Fruit fly (Drosophila melanogaster) whole organism, prepupa: ENCODE measurements around the gene betaTub65B.

Source experiments
- Blimp-1 ChIP-seq: fragments of 200-800 bp; sonication (Bioruptor generic); optimal IDR thresholded peaks from 3 replicates; lab custom pipeline; 2017; ENCODE audit warnings: missing biosample characterization, missing genetic modification characterization, mild to moderate bottlenecking, moderate library complexity, missing genetic modification reagents
- CG10631 ChIP-seq: fragments of 200-800 bp; sonication (Bioruptor generic); optimal IDR thresholded peaks from 2 replicates; lab custom pipeline; 2016; ENCODE audit warnings: missing biosample characterization, missing genetic modification characterization
- CG10669 ChIP-seq: fragments of 200-800 bp; sonication (Bioruptor generic); optimal IDR thresholded peaks from 3 replicates; lab custom pipeline; 2018; ENCODE audit warnings: missing biosample characterization, mild to moderate bottlenecking, missing genetic modification characterization, moderate library complexity
- CG11294 ChIP-seq: fragments of 200-800 bp; sonication (Bioruptor generic); IDR thresholded peaks from 2 replicates; pipeline ENCODE4 v1.3.6; 2022; ENCODE audit warnings: missing biosample characterization, missing genetic modification characterization
- CG11762 ChIP-seq: fragments of 200-800 bp; sonication (Bioruptor generic); optimal IDR thresholded peaks from 3 replicates; lab custom pipeline; 2016; ENCODE audit warnings: missing biosample characterization, missing genetic modification characterization; ENCODE audit not compliant: insufficient read depth
- CG15336 ChIP-seq: fragments of 200-800 bp; sonication (Bioruptor generic); IDR thresholded peaks from 2 replicates; pipeline ENCODE4 v1.3.6; 2022; ENCODE audit warnings: missing biosample characterization, missing genetic modification characterization
- CG1621 ChIP-seq: fragments of 200-800 bp; sonication (Bioruptor generic); optimal IDR thresholded peaks from 3 replicates; lab custom pipeline; 2018; ENCODE audit warnings: missing biosample characterization, mild to moderate bottlenecking, missing genetic modification characterization
- CG16779 ChIP-seq: fragments of 200-800 bp; sonication (Bioruptor generic); optimal IDR thresholded peaks from 3 replicates; lab custom pipeline; 2017; ENCODE audit warnings: missing biosample characterization, mild to moderate bottlenecking, missing genetic modification characterization
- CG3032 ChIP-seq: fragments of 200-800 bp; optimal IDR thresholded peaks from 2 replicates; lab custom pipeline; 2019; ENCODE audit warnings: missing biosample characterization, mild to moderate bottlenecking, missing genetic modification characterization, moderate library complexity
- CG31627 ChIP-seq: fragments of 200-800 bp; sonication (Bioruptor generic); optimal IDR thresholded peaks from 3 replicates; lab custom pipeline; 2016; ENCODE audit warnings: missing biosample characterization, missing genetic modification characterization
- CG34406 ChIP-seq: fragments of 200-800 bp; sonication (Bioruptor generic); optimal IDR thresholded peaks from 3 replicates; lab custom pipeline; 2016; ENCODE audit warnings: missing biosample characterization, missing genetic modification characterization
- CG3919 ChIP-seq: fragments of 200-800 bp; sonication (Bioruptor generic); optimal IDR thresholded peaks from 3 replicates; lab custom pipeline; 2016; ENCODE audit warnings: missing biosample characterization, missing genetic modification characterization
- CG6163 ChIP-seq: fragments of 200-800 bp; sonication (Bioruptor generic); IDR thresholded peaks from 3 replicates; pipeline ENCODE4 v1.3.6; 2022; ENCODE audit warnings: missing biosample characterization, missing genetic modification characterization
- CG6808 ChIP-seq: fragments of 200-800 bp; sonication (Bioruptor generic); optimal IDR thresholded peaks from 3 replicates; lab custom pipeline; 2017; ENCODE audit warnings: missing biosample characterization, missing genetic modification characterization, mild to moderate bottlenecking, moderate library complexity, missing genetic modification reagents
- CG6854 ChIP-seq: fragments of 200-800 bp; sonication (Bioruptor generic); optimal IDR thresholded peaks from 2 replicates; lab custom pipeline; 2017; ENCODE audit warnings: missing biosample characterization, mild to moderate bottlenecking, missing genetic modification characterization
- CG7368 ChIP-seq: fragments of 200-800 bp; sonication (Bioruptor generic); optimal IDR thresholded peaks from 3 replicates; lab custom pipeline; 2016; ENCODE audit warnings: missing biosample characterization, missing genetic modification characterization
- CG8119 ChIP-seq: fragments of 200-800 bp; sonication (Bioruptor generic); IDR thresholded peaks from 3 replicates; pipeline ENCODE4 v1.3.6; 2022; ENCODE audit warnings: missing biosample characterization, missing genetic modification characterization
- CG8319 ChIP-seq: fragments of 200-800 bp; sonication (Bioruptor generic); optimal IDR thresholded peaks from 3 replicates; lab custom pipeline; 2016; ENCODE audit warnings: missing biosample characterization, missing genetic modification characterization
- CG8632 ChIP-seq: fragments of 200-800 bp; sonication (Bioruptor generic); optimal IDR thresholded peaks from 3 replicates; lab custom pipeline; 2016; ENCODE audit warnings: missing biosample characterization, missing genetic modification characterization
- CG9139 ChIP-seq: fragments of 200-800 bp; sonication (Bioruptor generic); optimal IDR thresholded peaks from 3 replicates; lab custom pipeline; 2017; ENCODE audit warnings: missing biosample characterization, mild to moderate bottlenecking, missing genetic modification characterization
- Eip75B ChIP-seq: fragments of 200-800 bp; sonication (Bioruptor generic); optimal IDR thresholded peaks from 3 replicates; lab custom pipeline; 2016; ENCODE audit warnings: missing biosample characterization, missing genetic modification characterization
- Eip78C ChIP-seq: fragments of 200-800 bp; sonication (Bioruptor generic); peaks from one replicate; lab custom pipeline; 2016; ENCODE audit warnings: missing biosample characterization, missing genetic modification characterization
- Ets21C ChIP-seq: fragments of 200-800 bp; sonication (Bioruptor generic); optimal IDR thresholded peaks from 3 replicates; lab custom pipeline; 2016; ENCODE audit warnings: missing biosample characterization, missing genetic modification characterization
- Ets96B ChIP-seq: fragments of 200-800 bp; optimal IDR thresholded peaks from 2 replicates; lab custom pipeline; 2019; ENCODE audit warnings: missing biosample characterization, mild to moderate bottlenecking, missing genetic modification characterization, moderate library complexity
- Gug ChIP-seq: fragments of 200-800 bp; sonication (Bioruptor generic); IDR thresholded peaks from 2 replicates; pipeline ENCODE4 v1.3.6; 2022; ENCODE audit warnings: missing biosample characterization, missing genetic modification characterization
- Hr38 ChIP-seq: sonication (Bioruptor generic); optimal IDR thresholded peaks from 2 replicates; lab custom pipeline; 2016; ENCODE audit warnings: missing biosample characterization, missing genetic modification characterization
- Hr4 ChIP-seq: fragments of 200-800 bp; sonication (Bioruptor generic); optimal IDR thresholded peaks from 3 replicates; lab custom pipeline; 2016; ENCODE audit warnings: missing biosample characterization, missing genetic modification characterization
- Lpt ChIP-seq: fragments of 200-800 bp; sonication (Bioruptor generic); optimal IDR thresholded peaks from 3 replicates; lab custom pipeline; 2016; ENCODE audit warnings: missing biosample characterization, missing genetic modification characterization
- Met ChIP-seq: fragments of 200-800 bp; sonication (Bioruptor generic); optimal IDR thresholded peaks from 3 replicates; lab custom pipeline; 2016; ENCODE audit warnings: missing biosample characterization, missing genetic modification characterization
- OdsH ChIP-seq: fragments of 200-800 bp; sonication (Bioruptor generic); optimal IDR thresholded peaks from 3 replicates; lab custom pipeline; 2016; ENCODE audit warnings: missing biosample characterization, missing genetic modification characterization
- Smox ChIP-seq: fragments of 200-800 bp; sonication (Bioruptor generic); optimal IDR thresholded peaks from 3 replicates; lab custom pipeline; 2016; ENCODE audit warnings: missing biosample characterization, missing genetic modification characterization
- Sox14 ChIP-seq: fragments of 200-800 bp; sonication (Bioruptor generic); optimal IDR thresholded peaks from 3 replicates; lab custom pipeline; 2016; ENCODE audit warnings: missing biosample characterization, missing genetic modification characterization
- Sox15 ChIP-seq: fragments of 200-800 bp; sonication (Bioruptor generic); optimal IDR thresholded peaks from 3 replicates; lab custom pipeline; 2016; ENCODE audit warnings: missing biosample characterization, missing genetic modification characterization
- achi ChIP-seq: fragments of 200-800 bp; sonication (Bioruptor generic); optimal IDR thresholded peaks from 3 replicates; lab custom pipeline; 2016; ENCODE audit warnings: missing biosample characterization, missing genetic modification characterization
- acj6 ChIP-seq: fragments of 200-800 bp; sonication (Bioruptor generic); optimal IDR thresholded peaks from 3 replicates; lab custom pipeline; 2016; ENCODE audit warnings: missing biosample characterization, missing genetic modification characterization
- dac ChIP-seq: fragments of 200-800 bp; sonication (Bioruptor generic); optimal IDR thresholded peaks from 2 replicates; lab custom pipeline; 2017; ENCODE audit warnings: missing biosample characterization, mild to moderate bottlenecking, missing genetic modification characterization
- dsx ChIP-seq: fragments of 200-800 bp; optimal IDR thresholded peaks from 3 replicates; lab custom pipeline; 2019; ENCODE audit warnings: missing biosample characterization, mild to moderate bottlenecking, missing genetic modification characterization, moderate library complexity; ENCODE audit not compliant: poor library complexity, severe bottlenecking
- eg ChIP-seq: fragments of 200-800 bp; sonication (Bioruptor generic); IDR thresholded peaks from 3 replicates; pipeline ENCODE4 v1.3.6; 2022; ENCODE audit warnings: missing biosample characterization, missing genetic modification characterization
- fd59A ChIP-seq: fragments of 200-800 bp; sonication (Bioruptor generic); optimal IDR thresholded peaks from 2 replicates; lab custom pipeline; 2017; ENCODE audit warnings: missing biosample characterization, mild to moderate bottlenecking, missing genetic modification characterization, missing genetic modification reagents
- fd85E ChIP-seq: fragments of 200-800 bp; sonication (Bioruptor generic); optimal IDR thresholded peaks from 3 replicates; lab custom pipeline; 2016; ENCODE audit warnings: missing biosample characterization, missing genetic modification characterization
- fkh ChIP-seq: fragments of 200-800 bp; sonication (Bioruptor generic); optimal IDR thresholded peaks from 3 replicates; lab custom pipeline; 2017; ENCODE audit warnings: missing biosample characterization, mild to moderate bottlenecking, missing genetic modification characterization, moderate library complexity
- lz ChIP-seq: fragments of 200-800 bp; sonication (Bioruptor generic); optimal IDR thresholded peaks from 3 replicates; lab custom pipeline; 2016; ENCODE audit warnings: missing biosample characterization, missing genetic modification characterization
- pdm3 ChIP-seq: fragments of 200-800 bp; sonication (Bioruptor generic); optimal IDR thresholded peaks from 3 replicates; lab custom pipeline; 2016; ENCODE audit warnings: missing biosample characterization, missing genetic modification characterization
- salr ChIP-seq, 2 experiments: fragments of 200-800 bp; sonication (Bioruptor generic); optimal IDR thresholded peaks; 3 replicates each; lab custom pipeline; 2016 to 2018; ENCODE audit warnings: missing biosample characterization in 2 of 2, missing genetic modification characterization in 2 of 2, mild to moderate bottlenecking in 1 of 2
- spab ChIP-seq: fragments of 200-800 bp; sonication (Bioruptor generic); optimal IDR thresholded peaks from 2 replicates; lab custom pipeline; 2017; ENCODE audit warnings: missing biosample characterization, mild to moderate bottlenecking, missing genetic modification characterization, missing genetic modification reagents
- ss ChIP-seq, 2 experiments: fragments of 200-800 bp; sonication (Bioruptor generic); optimal IDR thresholded peaks; 2 replicates in 1 of 2; 3 replicates in 1 of 2; lab custom pipeline; 2017 to 2018; ENCODE audit warnings: mild to moderate bottlenecking in 2 of 2, missing biosample characterization in 2 of 2, missing genetic modification characterization in 2 of 2, moderate library complexity in 1 of 2
- topi ChIP-seq: fragments of 200-800 bp; sonication (Bioruptor generic); optimal IDR thresholded peaks from 3 replicates; lab custom pipeline; 2016; ENCODE audit warnings: missing biosample characterization, missing genetic modification characterization
- vri ChIP-seq: fragments of 200-800 bp; sonication (Bioruptor generic); optimal IDR thresholded peaks from 3 replicates; lab custom pipeline; 2016; ENCODE audit warnings: missing biosample characterization, mild to moderate bottlenecking, missing genetic modification characterization

betaTub65B gene

dm6 chr3L:6482838-6483237 is 47.7 kb upstream of the betaTub65B start (continued):
- TF ChIP-seq CG9139 (peak; percentile 18), Gug (GFP tag; lab: Robert Waterston, UW) (peak; percentile 92), CG1621 (peak; percentile 8), salr (GFP tag; optimal IDR thresholded peaks at IDR 0.05; lab: Kevin White, UChicago) (peak in 1 of 2 experiments; percentile 81), Smox (peak; percentile 4), acj6 (GFP tag; lab: Kevin White, UChicago) (peak; percentile 59), spab (GFP tag; lab: Kevin White, UChicago) (peak; percentile 53), fd85E (GFP tag; lab: Kevin White, UChicago) (no peak), vri (GFP tag; lab: Kevin White, UChicago) (no peak), Blimp-1 (GFP tag; lab: Kevin White, UChicago) (no peak), Eip75B (GFP tag; lab: Kevin White, UChicago) (peak; percentile 67), CG8319 (GFP tag; lab: Kevin White, UChicago) (peak; percentile 29)

- TF ChIP-seq Eip78C (GFP tag; lab: Kevin White, UChicago) (peak; percentile 98), CG34406 (GFP tag; lab: Kevin White, UChicago) (peak; percentile 91), Sox14 (peak; percentile 95), Met (GFP tag; lab: Kevin White, UChicago) (peak; percentile 95), CG8119 (GFP tag; lab: Robert Waterston, UW) (peak; percentile 84), lz (GFP tag; lab: Kevin White, UChicago) (peak; percentile 94), Ets21C (peak; percentile 91), CG8319 (GFP tag; lab: Kevin White, UChicago) (peak; percentile 92), Blimp-1 (GFP tag; lab: Kevin White, UChicago) (peak; percentile 77), fd59A (GFP tag; lab: Kevin White, UChicago) (peak; percentile 90), CG10631 (peak; percentile 96), Smox (peak; percentile 96), spab (GFP tag; lab: Kevin White, UChicago) (peak; percentile 84), dsx (GFP tag; lab: Kevin White, UChicago) (peak; percentile 92), eg (GFP tag; lab: Robert Waterston, UW) (peak; percentile 96), Eip75B (GFP tag; lab: Kevin White, UChicago) (peak; percentile 88), CG11294 (GFP tag; lab: Robert Waterston, UW) (peak; percentile 94), fkh (peak; percentile 98), Lpt (GFP tag; lab: Kevin White, UChicago) (peak; percentile 89), Hr4 (GFP tag; lab: Kevin White, UChicago) (peak; percentile 96), Sox15 (GFP tag; lab: Kevin White, UChicago) (peak; percentile 96), Hr38 (GFP tag; lab: Kevin White, UChicago) (peak; percentile 51), CG1621 (peak; percentile 85), CG10669 (peak; percentile 92), CG6854 (GFP tag; lab: Kevin White, UChicago) (peak; percentile 80), CG7368 (peak; percentile 92), Gug (GFP tag; lab: Robert Waterston, UW) (peak; percentile 96), CG8632 (peak; percentile 91), CG3032 (tag; lab: Kevin White, UChicago) (peak; percentile 97), dac (peak; percentile 84), ss (GFP tag; optimal IDR thresholded peaks at IDR 0.05; lab: Kevin White, UChicago) (peak; percentile 76 to 89), CG11762 (GFP tag; lab: Kevin White, UChicago) (peak; percentile 92), CG6163 (peak; percentile 96), OdsH (GFP tag; lab: Kevin White, UChicago) (peak; percentile 98), topi (peak; percentile 94), achi (GFP tag; lab: Kevin White, UChicago) (peak; percentile 95), salr (GFP tag; optimal IDR thresholded peaks at IDR 0.05; lab: Kevin White, UChicago) (peak; percentile 83 to 94), CG15336 (peak; percentile 86), CG31627 (GFP tag; lab: Kevin White, UChicago) (peak; percentile 96), CG16779 (tag; lab: Kevin White, UChicago) (no peak), CG3919 (peak; percentile 95), CG6808 (GFP tag; lab: Kevin White, UChicago) (peak; percentile 87), fd85E (GFP tag; lab: Kevin White, UChicago) (peak; percentile 81), Ets96B (peak; percentile 96), pdm3 (GFP tag; lab: Kevin White, UChicago) (peak; percentile 96), acj6 (GFP tag; lab: Kevin White, UChicago) (peak; percentile 97)
Measured at dm6 chr3L:6488405-6488804, 42.1 kb upstream of the betaTub65B start, which contains the start of the genes CG10147 and Bulli. Gene CG10147 (minus strand): TSS chr3L:6488424. Gene Bulli (plus strand): TSS chr3L:6488681.
